Fruit fly (Drosophila melanogaster): ENCODE results near the gene alrm.

- no peak for TF ChIP-seq Sp1 (GFP tag; optimal IDR thresholded peaks at IDR 0.05)
- TF ChIP-seq Hr78 (GFP tag; optimal IDR thresholded peaks at IDR 0.05), result no peak
- TF ChIP-seq woc (GFP tag; optimal IDR thresholded peaks at IDR 0.05), result no peak
- no peak for TF ChIP-seq pan (optimal IDR thresholded peaks at IDR 0.05)
- TF ChIP-seq OdsH (GFP tag; optimal IDR thresholded peaks at IDR 0.05), result no peak
- no peak for TF ChIP-seq HLH106 (tag; optimal IDR thresholded peaks at IDR 0.05)
- TF ChIP-seq lola (GFP tag; optimal IDR thresholded peaks at IDR 0.05), result no peak
Measured at dm6 chr3R:25388522-25388921, 5.9 kb upstream of the alrm start.
